Fruit fly (Drosophila melanogaster) whole organism, embryonic: ENCODE data around the gene Pif1A.

Experiments used
- Ada2b ChIP-seq: fragments of 200-800 bp; sonication (Bioruptor generic); IDR thresholded peaks from 2 replicates; pipeline ENCODE4 v1.3.6; 2022; ENCODE audit warnings: missing biosample characterization, missing genetic modification characterization
- Atf-2 ChIP-seq: fragments of 200-800 bp; sonication (Bioruptor generic); optimal IDR thresholded peaks from 2 replicates; lab custom pipeline; 2016; ENCODE audit warnings: missing biosample characterization, missing genetic modification characterization
- Atf3 ChIP-seq: fragments of 200-800 bp; sonication (Bioruptor generic); optimal IDR thresholded peaks from 3 replicates; lab custom pipeline; 2016; ENCODE audit warnings: missing biosample characterization, missing genetic modification characterization
- CG10209 ChIP-seq: fragments of 200-800 bp; sonication (Bioruptor generic); optimal IDR thresholded peaks from 3 replicates; lab custom pipeline; 2017; ENCODE audit warnings: missing biosample characterization, mild to moderate bottlenecking, missing genetic modification characterization, missing genetic modification reagents
- CG11398 ChIP-seq: fragments of 200-800 bp; sonication (Bioruptor generic); optimal IDR thresholded peaks from 2 replicates; lab custom pipeline; 2016; ENCODE audit warnings: missing biosample characterization, missing genetic modification characterization
- CG11696 ChIP-seq: fragments of 200-800 bp; sonication (Bioruptor generic); IDR thresholded peaks from 2 replicates; pipeline ENCODE4 v1.3.6; 2022; ENCODE audit warnings: missing biosample characterization, missing genetic modification characterization
- CG12236 ChIP-seq: fragments of 200-800 bp; sonication (Bioruptor generic); optimal IDR thresholded peaks from 2 replicates; lab custom pipeline; 2016; ENCODE audit warnings: missing biosample characterization, missing genetic modification characterization
- CG14710 ChIP-seq: fragments of 200-800 bp; sonication (Bioruptor generic); optimal IDR thresholded peaks from 3 replicates; lab custom pipeline; 2019; ENCODE audit warnings: missing biosample characterization, mild to moderate bottlenecking, missing genetic modification characterization, moderate library complexity
- CG16815 ChIP-seq: fragments of 200-800 bp; sonication (Bioruptor generic); optimal IDR thresholded peaks from 3 replicates; lab custom pipeline; 2017; ENCODE audit warnings: missing biosample characterization, mild to moderate bottlenecking, missing genetic modification characterization
- CG17385 ChIP-seq: fragments of 200-800 bp; sonication (Bioruptor generic); optimal IDR thresholded peaks from 3 replicates; lab custom pipeline; 2018; ENCODE audit warnings: missing biosample characterization, mild to moderate bottlenecking, missing genetic modification characterization
- CG18599 ChIP-seq: fragments of 200-800 bp; sonication (Bioruptor generic); optimal IDR thresholded peaks from 3 replicates; lab custom pipeline; 2017; ENCODE audit warnings: missing biosample characterization, missing genetic modification characterization, mild to moderate bottlenecking, moderate library complexity, missing genetic modification reagents
- CG18764 ChIP-seq: fragments of 200-800 bp; sonication (Bioruptor generic); optimal IDR thresholded peaks from 3 replicates; lab custom pipeline; 2016; ENCODE audit warnings: missing biosample characterization, missing genetic modification characterization
- CG4360 ChIP-seq: fragments of 200-800 bp; sonication (Bioruptor generic); IDR thresholded peaks from 2 replicates; pipeline ENCODE4 v1.3.6; 2022; ENCODE audit warnings: missing biosample characterization, missing genetic modification characterization
- CG4854 ChIP-seq: fragments of 200-800 bp; sonication (Bioruptor generic); optimal IDR thresholded peaks from 2 replicates; lab custom pipeline; 2016; ENCODE audit warnings: missing biosample characterization, missing genetic modification characterization, inconsistent platforms
- CG6654 ChIP-seq: fragments of 200-800 bp; sonication (Bioruptor generic); optimal IDR thresholded peaks from 2 replicates; lab custom pipeline; 2017; ENCODE audit warnings: missing biosample characterization, mild to moderate bottlenecking, missing genetic modification characterization
- CG6813 ChIP-seq: fragments of 200-800 bp; sonication (Bioruptor generic); optimal IDR thresholded peaks from 2 replicates; lab custom pipeline; 2017; ENCODE audit warnings: missing biosample characterization, missing genetic modification characterization, mild to moderate bottlenecking, moderate library complexity, missing genetic modification reagents
- CG7839 ChIP-seq: fragments of 200-800 bp; sonication (Bioruptor generic); optimal IDR thresholded peaks from 3 replicates; lab custom pipeline; 2018; ENCODE audit warnings: missing biosample characterization, mild to moderate bottlenecking, missing genetic modification characterization, moderate library complexity
- CG7928 ChIP-seq: fragments of 200-800 bp; sonication (Bioruptor generic); optimal IDR thresholded peaks from 2 replicates; lab custom pipeline; 2017; ENCODE audit warnings: missing biosample characterization, mild to moderate bottlenecking, missing genetic modification characterization
- CG8944 ChIP-seq: fragments of 200-800 bp; sonication (Bioruptor generic); optimal IDR thresholded peaks from 3 replicates; lab custom pipeline; 2016; ENCODE audit warnings: missing biosample characterization, missing genetic modification characterization
- Dip2 ChIP-seq: fragments of 200-800 bp; sonication (Bioruptor generic); IDR thresholded peaks from 2 replicates; pipeline ENCODE4 v1.3.6; 2022; ENCODE audit warnings: missing biosample characterization, missing genetic modification characterization
- Ets65A ChIP-seq: fragments of 200-800 bp; sonication (Bioruptor generic); peaks from one replicate; lab custom pipeline; 2016; ENCODE audit warnings: missing biosample characterization, missing genetic modification characterization
- HLH54F ChIP-seq: fragments of 200-800 bp; sonication (Bioruptor generic); optimal IDR thresholded peaks from 3 replicates; lab custom pipeline; 2016; ENCODE audit warnings: missing biosample characterization, missing genetic modification characterization
- Hsf ChIP-seq: fragments of 200-800 bp; sonication (Bioruptor generic); optimal IDR thresholded peaks from 3 replicates; lab custom pipeline; 2016; ENCODE audit warnings: missing biosample characterization, missing genetic modification characterization
- Lhr ChIP-seq: fragments of 200-800 bp; sonication (Bioruptor generic); optimal IDR thresholded peaks from 3 replicates; lab custom pipeline; 2017; ENCODE audit warnings: mild to moderate bottlenecking, missing biosample characterization, missing genetic modification reagents, missing genetic modification characterization
- Max ChIP-seq: fragments of 200-800 bp; sonication (Bioruptor generic); optimal IDR thresholded peaks from 2 replicates; lab custom pipeline; 2016; ENCODE audit warnings: missing biosample characterization, mild to moderate bottlenecking, missing genetic modification characterization
- NK7.1 ChIP-seq: fragments of 200-800 bp; sonication (Bioruptor generic); optimal IDR thresholded peaks from 3 replicates; lab custom pipeline; 2016; ENCODE audit warnings: missing biosample characterization, missing genetic modification characterization
- Oli ChIP-seq: fragments of 200-800 bp; sonication (Bioruptor generic); optimal IDR thresholded peaks from 2 replicates; lab custom pipeline; 2018; ENCODE audit warnings: missing biosample characterization, mild to moderate bottlenecking, missing genetic modification characterization, moderate library complexity
- Sin3A ChIP-seq: fragments of >200 bp; optimal IDR thresholded peaks from 2 replicates; lab custom pipeline; 2018
- Xrp1 ChIP-seq: fragments of 200-800 bp; sonication (Bioruptor generic); IDR thresholded peaks from 2 replicates; pipeline ENCODE4 v1.3.6; 2022; ENCODE audit warnings: missing biosample characterization, missing genetic modification characterization
- aop ChIP-seq: fragments of 200-800 bp; sonication (Bioruptor generic); IDR thresholded peaks from 2 replicates; pipeline ENCODE4 v1.3.6; 2022; ENCODE audit warnings: missing biosample characterization, missing genetic modification characterization
- br ChIP-seq: fragments of >200 bp; optimal IDR thresholded peaks from 2 replicates; lab custom pipeline; 2017
- dimm ChIP-seq: fragments of 200-800 bp; sonication (Bioruptor generic); IDR thresholded peaks from 2 replicates; pipeline ENCODE4 v1.3.6; 2022; ENCODE audit warnings: missing biosample characterization, missing genetic modification characterization
- dpn ChIP-seq, 2 experiments: fragments of 200-800 bp; sonication (Bioruptor generic); optimal IDR thresholded peaks; 3 replicates each; lab custom pipeline; 2016; ENCODE audit warnings: missing biosample characterization in 2 of 2, missing genetic modification characterization in 2 of 2
- dysf ChIP-seq: fragments of 200-800 bp; sonication (Bioruptor generic); IDR thresholded peaks from 3 replicates; pipeline ENCODE4 v1.3.6; 2022; ENCODE audit warnings: missing biosample characterization, missing genetic modification characterization
- ewg ChIP-seq: fragments of 200-800 bp; sonication (Bioruptor generic); optimal IDR thresholded peaks from 3 replicates; lab custom pipeline; 2017; ENCODE audit warnings: mild to moderate bottlenecking, missing biosample characterization, missing genetic modification reagents, missing genetic modification characterization
- inv ChIP-seq: fragments of 200-800 bp; sonication (Bioruptor generic); IDR thresholded peaks from 2 replicates; pipeline ENCODE4 v1.3.6; 2022; ENCODE audit warnings: missing biosample characterization, missing genetic modification characterization; ENCODE audit not compliant: partially characterized antibody
- kay ChIP-seq: fragments of 200-800 bp; sonication (Bioruptor generic); optimal IDR thresholded peaks from 2 replicates; lab custom pipeline; 2016; ENCODE audit warnings: missing biosample characterization, missing genetic modification characterization
- nau ChIP-seq: fragments of 200-800 bp; sonication (Bioruptor generic); optimal IDR thresholded peaks from 3 replicates; lab custom pipeline; 2017; ENCODE audit warnings: missing biosample characterization, mild to moderate bottlenecking, missing genetic modification characterization, missing genetic modification reagents
- odd ChIP-seq: fragments of 200-800 bp; sonication (Bioruptor generic); optimal IDR thresholded peaks from 2 replicates; lab custom pipeline; 2017; ENCODE audit warnings: missing biosample characterization, mild to moderate bottlenecking, missing genetic modification characterization
- pan ChIP-seq, 4 experiments: fragments of >200 bp in 3 of 4; fragments of 200-800 bp in 1 of 4; sonication (Bioruptor generic) in 1 of 4; optimal IDR thresholded peaks in 3 of 4; IDR thresholded peaks in 1 of 4; 2 replicates each; pipeline versions ENCODE4 v1.3.6 to Lab custom; 2017 to 2022; ENCODE audit warnings: missing biosample characterization in 2 of 4, missing genetic modification characterization in 2 of 4, mixed read lengths in 1 of 4
- pros ChIP-seq: fragments of 200-800 bp; sonication (Bioruptor generic); optimal IDR thresholded peaks from 3 replicates; lab custom pipeline; 2019; ENCODE audit warnings: missing biosample characterization, mild to moderate bottlenecking, missing genetic modification characterization, moderate library complexity
- salm ChIP-seq: fragments of 200-800 bp; sonication (Bioruptor generic); optimal IDR thresholded peaks from 2 replicates; lab custom pipeline; 2018; ENCODE audit warnings: missing biosample characterization, mild to moderate bottlenecking, missing genetic modification characterization
- schlank ChIP-seq: fragments of 200-800 bp; sonication (Bioruptor generic); optimal IDR thresholded peaks from 2 replicates; lab custom pipeline; 2018; ENCODE audit warnings: missing biosample characterization, mild to moderate bottlenecking, missing genetic modification characterization
- sim ChIP-seq: fragments of 200-800 bp; sonication (Bioruptor generic); IDR thresholded peaks from 2 replicates; pipeline ENCODE4 v1.3.6; 2022; ENCODE audit warnings: missing biosample characterization, missing genetic modification characterization
- sisA ChIP-seq: fragments of 200-800 bp; sonication (Bioruptor generic); IDR thresholded peaks from 2 replicates; pipeline ENCODE4 v1.3.6; 2022; ENCODE audit warnings: missing biosample characterization, missing genetic modification characterization
- so ChIP-seq: fragments of 200-800 bp; sonication (Bioruptor generic); IDR thresholded peaks from 3 replicates; pipeline ENCODE4 v1.3.6; 2022; ENCODE audit warnings: missing biosample characterization, missing genetic modification characterization
- tap ChIP-seq: fragments of 200-800 bp; optimal IDR thresholded peaks from 3 replicates; lab custom pipeline; 2019; ENCODE audit warnings: missing biosample characterization, mild to moderate bottlenecking, missing genetic modification characterization, moderate library complexity
- ttk ChIP-seq: fragments of 200-800 bp; sonication (Bioruptor generic); IDR thresholded peaks from 2 replicates; pipeline ENCODE4 v2.1.2; 2022; ENCODE audit warnings: missing biosample characterization, missing genetic modification characterization
- vfl ChIP-seq: fragments of 200-800 bp; sonication (Bioruptor generic); optimal IDR thresholded peaks from 2 replicates; lab custom pipeline; 2016; ENCODE audit warnings: missing biosample characterization, missing genetic modification characterization
- wek ChIP-seq: fragments of 200-800 bp; sonication (Bioruptor generic); optimal IDR thresholded peaks from 3 replicates; lab custom pipeline; 2018; ENCODE audit warnings: missing biosample characterization, mild to moderate bottlenecking, missing genetic modification characterization, moderate library complexity
- zfh1 ChIP-seq: fragments of 200-800 bp; sonication (Bioruptor generic); IDR thresholded peaks from 3 replicates; pipeline ENCODE4 v1.3.6; 2022; ENCODE audit warnings: missing biosample characterization, missing genetic modification characterization

Pif1A gene

DNA sequence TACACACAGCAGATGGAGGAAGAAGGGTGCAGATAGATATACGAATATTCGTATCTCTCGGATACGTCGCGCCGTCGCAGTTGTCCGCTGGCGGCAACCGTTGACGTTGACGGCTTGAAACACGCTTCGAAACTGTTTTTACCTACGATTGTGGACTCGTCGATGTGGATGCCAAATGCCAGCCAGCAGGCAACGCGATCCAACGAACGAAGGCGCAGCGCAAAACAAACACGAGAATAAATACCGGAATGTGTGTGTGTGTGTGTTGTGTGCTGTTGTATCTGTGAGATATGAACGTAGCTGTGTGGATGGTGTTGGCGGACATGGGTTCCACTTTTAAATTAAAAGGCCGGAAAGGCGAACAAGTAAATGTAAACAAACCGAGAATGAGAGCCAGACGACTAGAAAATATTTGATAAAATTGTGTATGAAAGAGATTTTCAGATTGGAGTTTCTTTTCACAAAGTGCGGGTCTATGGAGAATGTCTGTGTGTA, 45.2 kb upstream of the Pif1A start (continued):
- TF ChIP-seq Ets65A (GFP tag; lab: Kevin White, UChicago), result no peak
- peak; percentile 57 for TF ChIP-seq CG18599
- TF ChIP-seq dysf (GFP tag; lab: Robert Waterston, UW), result no peak; the same call in 2 of the 3 replicates
- TF ChIP-seq pan (optimal IDR thresholded peaks at IDR 0.05; lab: Kevin White, UChicago), result no peak
- peak in 1 of 2 experiments; percentile 48 for TF ChIP-seq pan (GFP tag; optimal IDR thresholded peaks at IDR 0.05 in 1 of 2, IDR thresholded peaks at IDR 0.05 in 1 of 2)
- TF ChIP-seq Lhr (GFP tag; lab: Kevin White, UChicago), result no peak
- TF ChIP-seq Sin3A (lab: Kevin White, UChicago), result no peak
- peak; percentile 10 for TF ChIP-seq HLH54F (GFP tag; lab: Kevin White, UChicago)
- peak; percentile 8 for TF ChIP-seq Max (GFP tag; lab: Kevin White, UChicago)
- peak; percentile 76 for TF ChIP-seq schlank
- no peak for TF ChIP-seq dimm (GFP tag; lab: Robert Waterston, UW)
- peak; percentile 62 for TF ChIP-seq ewg (GFP tag; lab: Kevin White, UChicago)
- TF ChIP-seq sisA (GFP tag; lab: Robert Waterston, UW), result no peak
- peak; percentile 68 for TF ChIP-seq vfl (GFP tag; lab: Kevin White, UChicago)
- peak; percentile 83 for TF ChIP-seq wek
- 0 out of 2 replicates have a peak, but pooled peaks have one; percentile 43 for TF ChIP-seq aop (GFP tag; lab: Robert Waterston, UW)
- peak; percentile 37 for TF ChIP-seq salm (tag; lab: Kevin White, UChicago)
- no peak for TF ChIP-seq br (lab: Kevin White, UChicago)
- peak; percentile 51 for TF ChIP-seq tap (tag; lab: Kevin White, UChicago)
- no peak for TF ChIP-seq Atf-2 (GFP tag; lab: Kevin White, UChicago)
- TF ChIP-seq ttk (GFP tag; lab: Robert Waterston, UW), result peak; percentile 38; the same call in 1 of the 2 replicates
- TF ChIP-seq Ada2b (GFP tag; lab: Robert Waterston, UW), result 0 out of 2 replicates have a peak, but pooled peaks have one; percentile 24
- peak; percentile 21 for TF ChIP-seq NK7.1 (GFP tag; lab: Kevin White, UChicago)
- TF ChIP-seq CG4360 (GFP tag; lab: Robert Waterston, UW), result 0 out of 2 replicates have a peak, but pooled peaks have one; percentile 43
- no peak for TF ChIP-seq CG11696
- TF ChIP-seq Xrp1, result peak; percentile 54
- no peak for TF ChIP-seq CG6654
- TF ChIP-seq pros, result peak; percentile 84
- peak; percentile 73; the same call in 1 of the 3 replicates for TF ChIP-seq so (GFP tag; lab: Robert Waterston, UW)
- TF ChIP-seq CG18764 (GFP tag; lab: Kevin White, UChicago), result peak; percentile 45
- TF ChIP-seq CG17385 (GFP tag; lab: Kevin White, UChicago), result peak; percentile 35
- peak; percentile 55; the same call in 2 of the 3 replicates for TF ChIP-seq zfh1
- peak; percentile 12 for TF ChIP-seq kay
- no peak for TF ChIP-seq CG16815 (GFP tag; lab: Kevin White, UChicago)
- TF ChIP-seq nau (GFP tag; lab: Kevin White, UChicago), result peak; percentile 58
- TF ChIP-seq dpn (GFP tag; optimal IDR thresholded peaks at IDR 0.05; lab: Kevin White, UChicago), result peak; percentile 8 to 49
- no peak for TF ChIP-seq inv (GFP tag; lab: Robert Waterston, UW)
- TF ChIP-seq CG11398 (GFP tag; lab: Kevin White, UChicago), result peak; percentile 33
- TF ChIP-seq CG14710 (tag; lab: Kevin White, UChicago), result peak; percentile 47
- peak; percentile 43 for TF ChIP-seq CG10209 (GFP tag; lab: Kevin White, UChicago)
- TF ChIP-seq sim (GFP tag; lab: Robert Waterston, UW), result 0 out of 2 replicates have a peak, but pooled peaks have one; percentile 12
- TF ChIP-seq Dip2 (GFP tag; lab: Robert Waterston, UW), result no peak
- no peak for TF ChIP-seq CG7928
- TF ChIP-seq CG12236 (GFP tag; lab: Kevin White, UChicago), result peak; percentile 34
- no peak for TF ChIP-seq CG8944 (GFP tag; lab: Kevin White, UChicago)
- TF ChIP-seq CG6813 (GFP tag; lab: Kevin White, UChicago), result peak; percentile 68
- TF ChIP-seq CG4854 (GFP tag; lab: Kevin White, UChicago), result peak; percentile 34
- no peak for TF ChIP-seq Atf3 (GFP tag; lab: Kevin White, UChicago)
- peak; percentile 28 for TF ChIP-seq Hsf (GFP tag; lab: Kevin White, UChicago)
- TF ChIP-seq odd (GFP tag; lab: Kevin White, UChicago), result peak; percentile 75
- no peak for TF ChIP-seq Oli
- peak; percentile 28 for TF ChIP-seq CG7839 (tag; lab: Kevin White, UChicago)
